Worm (Caenorhabditis elegans): ENCODE results near the gene M7.8.

DNA sequence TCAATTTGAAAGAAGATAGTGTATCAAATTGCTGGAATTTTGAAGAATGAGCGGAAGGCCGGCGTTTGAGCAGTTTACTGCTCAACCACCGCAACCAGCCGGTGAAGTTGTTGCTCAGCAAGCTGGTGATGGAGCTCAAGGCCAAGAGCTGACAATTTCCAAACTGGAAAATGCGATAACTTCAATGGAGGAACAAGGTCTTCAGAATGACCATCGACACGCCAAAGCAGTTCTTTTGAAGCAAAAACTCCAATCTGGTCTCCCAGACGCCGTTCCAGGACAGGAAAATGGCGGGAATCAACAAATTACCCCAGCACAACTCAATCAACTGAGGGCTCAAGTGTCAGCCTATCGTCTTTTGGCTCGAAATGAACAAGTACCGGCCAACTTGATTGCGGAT lies 31.1 kb upstream of the M7.8 start:
- TF ChIP-seq ama-1 (optimal IDR thresholded peaks at IDR 0.05) (no peak), tbx-37 (GFP tag; conservative IDR thresholded peaks at IDR 0.05) (no peak), sea-1 (GFP tag; conservative IDR thresholded peaks at IDR 0.05) (no peak), ceh-13 (GFP tag; optimal IDR thresholded peaks at IDR 0.05) (no peak), flt-1 (GFP tag; IDR thresholded peaks at IDR 0.05) (no peak), pes-1 (GFP tag; IDR thresholded peaks at IDR 0.05) (no peak), tbx-11 (GFP tag; IDR thresholded peaks at IDR 0.05) (no peak), ceh-36 (tag; optimal IDR thresholded peaks at IDR 0.05) (no peak), hmg-4 (GFP tag; optimal IDR thresholded peaks at IDR 0.05) (no peak), tra-4 (tag; optimal IDR thresholded peaks at IDR 0.05) (no peak), aly-1 (tag; optimal IDR thresholded peaks at IDR 0.05) (no peak), B0310.2 (tag; optimal IDR thresholded peaks at IDR 0.05) (no peak), hmbx-1 (tag; optimal IDR thresholded peaks at IDR 0.05) (no peak)
